Worm (Caenorhabditis elegans) whole organism, early embryonic: ENCODE measurements around the gene T24E12.12.

Source experiments
- B0310.2 ChIP-seq: sonication (generic microtip); optimal IDR thresholded peaks from 2 replicates; lab custom pipeline; 2016; ENCODE audit warnings: mild to moderate bottlenecking, missing genetic modification characterization, missing compliant biosample characterization
- ama-1 ChIP-seq: fragments of 150-350 bp; optimal IDR thresholded peaks from 2 replicates; lab custom pipeline; 2014
- ets-7 ChIP-seq: sonication (generic microtip); optimal IDR thresholded peaks from 2 replicates; lab custom pipeline; 2016; ENCODE audit warnings: missing genotype, missing genetic modification characterization, missing compliant biosample characterization
- flt-1 ChIP-seq: fragments of 200-800 bp; sonication (Bioruptor generic); IDR thresholded peaks from 2 replicates; pipeline ENCODE4 v1.3.6; 2022; ENCODE audit warnings: missing genetic modification characterization, missing compliant biosample characterization
- hnd-1 ChIP-seq: sonication (generic microtip); optimal IDR thresholded peaks from 2 replicates; lab custom pipeline; 2016; ENCODE audit warnings: missing genetic modification characterization, missing compliant biosample characterization
- scrt-1 ChIP-seq: fragments of 200-800 bp; sonication (Bioruptor generic); IDR thresholded peaks from 2 replicates; pipeline ENCODE4 v1.3.6; 2022; ENCODE audit warnings: missing genetic modification characterization, missing compliant biosample characterization
- sea-1 ChIP-seq: fragments of 200-800 bp; sonication (Bioruptor generic); conservative IDR thresholded peaks from 2 replicates; pipeline ENCODE4 v1.3.6; 2022; ENCODE audit warnings: missing genetic modification characterization, missing compliant biosample characterization

DNA sequence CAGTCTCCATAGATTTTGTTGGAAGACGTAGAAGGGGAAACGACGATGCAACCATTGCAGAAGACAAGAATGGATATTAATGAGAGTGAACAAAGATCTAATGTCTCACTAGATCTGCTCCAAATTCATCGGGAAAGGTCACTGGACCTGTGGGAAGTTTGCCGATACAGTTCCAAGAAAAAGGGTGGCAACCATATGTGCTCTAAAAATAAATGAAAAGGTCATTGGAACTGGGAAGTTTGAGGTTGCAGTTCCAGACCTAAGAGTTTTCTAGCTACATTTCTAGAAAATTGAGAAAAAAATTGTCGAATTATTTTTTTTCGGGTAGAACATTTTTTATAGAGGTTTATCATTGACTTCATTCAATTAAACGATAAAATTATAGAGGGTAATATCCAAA is 11.7 kb upstream of the T24E12.12 start, which contains the start of gene fbxb-92:
- no peak for TF ChIP-seq ama-1 (lab: Kevin White, UChicago)
- TF ChIP-seq sea-1 (GFP tag; lab: Robert Waterston, UW): no peak
- no peak for TF ChIP-seq hnd-1 (tag; lab: Kevin White, UChicago)
- no peak for TF ChIP-seq flt-1
- no peak for TF ChIP-seq scrt-1 (GFP tag; lab: Robert Waterston, UW)
- TF ChIP-seq ets-7: no peak
- TF ChIP-seq B0310.2 (tag; lab: Kevin White, UChicago): no peak
